Worm (Caenorhabditis elegans) whole organism, early embryonic: ENCODE data around the gene znf-706.

Source experiments
- aly-1 ChIP-seq: sonication (generic microtip); optimal IDR thresholded peaks from 2 replicates; lab custom pipeline; 2016; ENCODE audit warnings: missing genetic modification characterization, missing compliant biosample characterization
- ama-1 ChIP-seq: fragments of 150-350 bp; optimal IDR thresholded peaks from 2 replicates; lab custom pipeline; 2014
- ets-7 ChIP-seq: sonication (generic microtip); optimal IDR thresholded peaks from 2 replicates; lab custom pipeline; 2016; ENCODE audit warnings: missing genotype, missing genetic modification characterization, missing compliant biosample characterization
- flt-1 ChIP-seq: fragments of 200-800 bp; sonication (Bioruptor generic); IDR thresholded peaks from 2 replicates; pipeline ENCODE4 v1.3.6; 2022; ENCODE audit warnings: missing genetic modification characterization, missing compliant biosample characterization
- hmbx-1 ChIP-seq: sonication (generic microtip); optimal IDR thresholded peaks from 2 replicates; lab custom pipeline; 2016; ENCODE audit warnings: mild to moderate bottlenecking, missing genetic modification characterization, missing compliant biosample characterization
- hnd-1 ChIP-seq: sonication (generic microtip); optimal IDR thresholded peaks from 2 replicates; lab custom pipeline; 2016; ENCODE audit warnings: missing genetic modification characterization, missing compliant biosample characterization
- tbx-11 ChIP-seq: fragments of 200-800 bp; sonication (Bioruptor generic); IDR thresholded peaks from 2 replicates; pipeline ENCODE4 v1.3.6; 2022; ENCODE audit warnings: missing genetic modification characterization, missing compliant biosample characterization
- tra-4 ChIP-seq: sonication (generic microtip); optimal IDR thresholded peaks from 2 replicates; lab custom pipeline; 2017; ENCODE audit warnings: missing genetic modification characterization, missing compliant biosample characterization

DNA sequence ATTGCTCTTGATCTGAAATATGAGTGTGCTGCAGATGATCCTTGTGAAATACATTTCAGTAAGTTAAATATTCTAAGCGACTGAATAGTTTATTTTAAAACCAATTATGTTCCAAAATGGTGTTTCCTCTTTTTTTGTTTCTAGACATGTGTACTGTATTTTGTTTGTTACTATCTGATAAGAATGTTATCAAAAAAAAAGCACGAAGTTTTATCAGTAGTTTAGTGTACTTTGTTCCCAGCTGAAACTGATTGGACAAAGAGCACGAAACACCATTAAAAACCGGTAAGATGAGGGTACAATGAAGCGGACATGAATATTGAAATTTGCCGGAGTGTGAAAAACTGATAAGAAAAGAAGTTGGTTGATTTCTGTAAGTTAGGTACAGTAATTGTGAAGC lies 25.8 kb downstream of the znf-706 start:
- TF ChIP-seq tbx-11 (GFP tag; lab: Robert Waterston, UW), result no peak
- no peak for TF ChIP-seq ama-1 (lab: Kevin White, UChicago)
- TF ChIP-seq ets-7 (tag; lab: Kevin White, UChicago), result no peak
- no peak for TF ChIP-seq tra-4 (tag; lab: Kevin White, UChicago)
- no peak for TF ChIP-seq hnd-1 (tag; lab: Kevin White, UChicago)
- no peak for TF ChIP-seq flt-1 (GFP tag; lab: Robert Waterston, UW)
- no peak for TF ChIP-seq hmbx-1
- TF ChIP-seq aly-1, result no peak
